Worm (Caenorhabditis elegans) whole organism, L1 larva: ENCODE data around the gene oac-6.
A peak's percentile ranks its signal among the peaks of the same experiment; 100 is the strongest.

Experiments used
- C04F5.9 ChIP-seq: sonication (generic microtip); optimal IDR thresholded peaks from 2 replicates; lab custom pipeline; 2016; ENCODE audit warnings: missing genetic modification characterization, missing compliant biosample characterization
- F16B12.6 ChIP-seq: fragments of 150-350 bp; optimal IDR thresholded peaks from 2 replicates; lab custom pipeline; 2014; ENCODE audit warnings: missing biosample characterization, missing genetic modification characterization
- alr-1 ChIP-seq: fragments of 200-800 bp; sonication (Bioruptor generic); optimal IDR thresholded peaks from 2 replicates; lab custom pipeline; 2018; ENCODE audit warnings: borderline replicate concordance, mild to moderate bottlenecking, missing genetic modification characterization, missing compliant biosample characterization
- aly-2 ChIP-seq: fragments of 150-350 bp; optimal IDR thresholded peaks from 2 replicates; lab custom pipeline; 2014; ENCODE audit warnings: missing biosample characterization, missing genetic modification characterization
- blmp-1 ChIP-seq: fragments of 150-350 bp; optimal IDR thresholded peaks from 2 replicates; lab custom pipeline; 2014; ENCODE audit warnings: missing biosample characterization, missing genetic modification characterization
- ceh-82 ChIP-seq, 3 experiments: fragments of 150-350 bp in 1 of 3; sonication (generic microtip) in 2 of 3; optimal IDR thresholded peaks; 2 replicates each; lab custom pipeline; 2014 to 2017; ENCODE audit warnings: missing biosample characterization in 3 of 3, missing genetic modification characterization in 3 of 3
- ceh-88 ChIP-seq: fragments of 200-800 bp; sonication (Bioruptor generic); IDR thresholded peaks from 2 replicates; pipeline ENCODE4 v1.3.6; 2022; ENCODE audit warnings: missing genetic modification characterization, missing compliant biosample characterization
- ceh-90 ChIP-seq: sonication (generic microtip); optimal IDR thresholded peaks from 2 replicates; lab custom pipeline; 2016; ENCODE audit warnings: missing genetic modification characterization, missing compliant biosample characterization
- ces-1 ChIP-seq: fragments of 150-350 bp; optimal IDR thresholded peaks from 2 replicates; lab custom pipeline; 2014; ENCODE audit warnings: missing biosample characterization, missing genetic modification reagents, missing genetic modification characterization
- efl-3 ChIP-seq: fragments of 200-800 bp; sonication (Bioruptor generic); optimal IDR thresholded peaks from 2 replicates; lab custom pipeline; 2018; ENCODE audit warnings: mild to moderate bottlenecking, missing genetic modification characterization, missing compliant biosample characterization
- egl-13 ChIP-seq: sonication (generic microtip); optimal IDR thresholded peaks from 2 replicates; lab custom pipeline; 2016; ENCODE audit warnings: missing genotype, missing genetic modification reagents, missing genetic modification characterization, missing compliant biosample characterization
- egl-27 ChIP-seq, 2 experiments: fragments of 150-350 bp in 1 of 2; sonication (generic microtip); optimal IDR thresholded peaks; 3 replicates each; lab custom pipeline; 2017 to 2018; ENCODE audit warnings: missing biosample characterization in 2 of 2, missing genetic modification characterization in 2 of 2, missing genetic modification reagents in 2 of 2
- elt-2 ChIP-seq: sonication (generic microtip); optimal IDR thresholded peaks from 2 replicates; lab custom pipeline; 2016; ENCODE audit warnings: missing genetic modification characterization, mild to moderate bottlenecking, inconsistent platforms, missing compliant biosample characterization, missing genetic modification reagents
- elt-3 ChIP-seq, 6 experiments: fragments of 150-350 bp in 1 of 6; sonication (generic microtip); optimal IDR thresholded peaks; 2 replicates each; lab custom pipeline; 2017 to 2018; ENCODE audit warnings: missing biosample characterization in 6 of 6, missing genetic modification characterization in 6 of 6, inconsistent platforms in 1 of 6
- ets-5 ChIP-seq: fragments of 200-800 bp; sonication (Bioruptor generic); IDR thresholded peaks from 2 replicates; pipeline ENCODE4 v1.3.6; 2022; ENCODE audit warnings: missing genetic modification characterization, missing compliant biosample characterization
- fkh-10 ChIP-seq: sonication (generic microtip); optimal IDR thresholded peaks from 2 replicates; lab custom pipeline; 2017; ENCODE audit warnings: missing biosample characterization, missing genetic modification reagents, missing genetic modification characterization
- fkh-4 ChIP-seq: sonication (generic microtip); optimal IDR thresholded peaks from 2 replicates; lab custom pipeline; 2016; ENCODE audit warnings: missing compliant biosample characterization, missing genetic modification characterization, borderline replicate concordance
- hlh-4 ChIP-seq: sonication (generic microtip); optimal IDR thresholded peaks from 2 replicates; lab custom pipeline; 2016; ENCODE audit warnings: mild to moderate bottlenecking, missing genetic modification characterization, missing compliant biosample characterization
- lin-15B ChIP-seq: fragments of 150-350 bp; sonication (generic microtip); optimal IDR thresholded peaks from 3 replicates; lab custom pipeline; 2014; ENCODE audit warnings: missing biosample characterization, missing genetic modification characterization
- lin-35 ChIP-seq, 2 experiments: fragments of 150-350 bp; optimal IDR thresholded peaks; 2 replicates each; lab custom pipeline; 2014; ENCODE audit warnings: missing biosample characterization in 2 of 2, missing genetic modification characterization in 2 of 2, missing genetic modification reagents in 2 of 2
- lin-39 ChIP-seq: fragments of 150-350 bp; optimal IDR thresholded peaks from 2 replicates; lab custom pipeline; 2014; ENCODE audit warnings: missing biosample characterization, missing genetic modification reagents, missing genetic modification characterization
- mab-9 ChIP-seq: fragments of 200-800 bp; sonication (Bioruptor generic); IDR thresholded peaks from 2 replicates; pipeline ENCODE4 v1.3.6; 2022; ENCODE audit warnings: missing genetic modification reagents, missing genetic modification characterization, missing compliant biosample characterization
- mdl-1 ChIP-seq, 2 experiments: fragments of 150-350 bp; optimal IDR thresholded peaks; 2 replicates each; lab custom pipeline; 2014 to 2017; ENCODE audit warnings: missing biosample characterization in 2 of 2, missing genetic modification characterization in 2 of 2, inconsistent platforms in 1 of 2
- mef-2 ChIP-seq: fragments of 150-350 bp; optimal IDR thresholded peaks from 2 replicates; lab custom pipeline; 2014; ENCODE audit warnings: missing biosample characterization, missing genetic modification characterization
- nhr-11 ChIP-seq: fragments of 150-350 bp; optimal IDR thresholded peaks from 2 replicates; lab custom pipeline; 2014; ENCODE audit warnings: missing biosample characterization, missing genetic modification characterization
- nhr-20 ChIP-seq: sonication (generic microtip); optimal IDR thresholded peaks from 2 replicates; lab custom pipeline; 2016; ENCODE audit warnings: mild to moderate bottlenecking, missing genetic modification characterization, missing compliant biosample characterization
- nhr-28 ChIP-seq: fragments of 150-350 bp; optimal IDR thresholded peaks from 2 replicates; lab custom pipeline; 2014; ENCODE audit warnings: missing biosample characterization, missing genetic modification characterization
- nhr-77 ChIP-seq: fragments of 150-350 bp; optimal IDR thresholded peaks from 2 replicates; lab custom pipeline; 2014; ENCODE audit warnings: missing biosample characterization, missing genetic modification characterization
- nhr-84 ChIP-seq: sonication (generic microtip); optimal IDR thresholded peaks from 2 replicates; lab custom pipeline; 2017; ENCODE audit warnings: missing biosample characterization, missing genetic modification characterization
- nhr-90 ChIP-seq: sonication (generic microtip); optimal IDR thresholded peaks from 2 replicates; lab custom pipeline; 2016; ENCODE audit warnings: mild to moderate bottlenecking, missing genetic modification characterization, missing compliant biosample characterization; ENCODE audit not compliant: poor library complexity
- pag-3 ChIP-seq: sonication (generic microtip); optimal IDR thresholded peaks from 2 replicates; lab custom pipeline; 2017; ENCODE audit warnings: missing genetic modification characterization, mild to moderate bottlenecking, missing compliant biosample characterization, antibody characterized with exemption, borderline replicate concordance; ENCODE audit not compliant: insufficient read depth
- pqm-1 ChIP-seq: sonication (generic microtip); optimal IDR thresholded peaks from 3 replicates; lab custom pipeline; 2017; ENCODE audit warnings: missing biosample characterization, missing genetic modification characterization
- skn-1 ChIP-seq: fragments of 150-350 bp; optimal IDR thresholded peaks from 2 replicates; lab custom pipeline; 2014; ENCODE audit warnings: missing biosample characterization, missing genetic modification characterization
- snu-23 ChIP-seq: sonication (generic microtip); optimal IDR thresholded peaks from 2 replicates; lab custom pipeline; 2016; ENCODE audit warnings: missing genetic modification characterization, missing compliant biosample characterization
- sox-4 ChIP-seq: sonication (generic microtip); optimal IDR thresholded peaks from 2 replicates; lab custom pipeline; 2016; ENCODE audit warnings: missing genetic modification characterization, missing compliant biosample characterization
- sptf-1 ChIP-seq: fragments of 150-350 bp; optimal IDR thresholded peaks from 2 replicates; lab custom pipeline; 2014; ENCODE audit warnings: missing biosample characterization, missing genetic modification characterization
- sup-37 ChIP-seq: fragments of 200-800 bp; sonication (Bioruptor generic); optimal IDR thresholded peaks from 2 replicates; lab custom pipeline; 2018; ENCODE audit warnings: mild to moderate bottlenecking, missing genetic modification characterization, missing compliant biosample characterization
- swsn-7 ChIP-seq: sonication (generic microtip); optimal IDR thresholded peaks from 2 replicates; lab custom pipeline; 2016; ENCODE audit warnings: missing genetic modification characterization, missing compliant biosample characterization
- tbx-2 ChIP-seq: sonication (generic microtip); optimal IDR thresholded peaks from 2 replicates; lab custom pipeline; 2016; ENCODE audit warnings: missing genetic modification characterization, missing compliant biosample characterization
- unc-130 ChIP-seq: fragments of 150-350 bp; optimal IDR thresholded peaks from 2 replicates; lab custom pipeline; 2017; ENCODE audit warnings: missing biosample characterization, missing genetic modification characterization, inconsistent platforms
- unc-30 ChIP-seq: sonication (generic microtip); optimal IDR thresholded peaks from 2 replicates; lab custom pipeline; 2017; ENCODE audit warnings: missing biosample characterization, missing genetic modification characterization
- unc-62 ChIP-seq: fragments of 150-350 bp; optimal IDR thresholded peaks from 2 replicates; lab custom pipeline; 2014; ENCODE audit warnings: missing biosample characterization, missing genetic modification reagents, missing genetic modification characterization
- unc-86 ChIP-seq: sonication (generic microtip); optimal IDR thresholded peaks from 2 replicates; lab custom pipeline; 2016; ENCODE audit warnings: missing genetic modification characterization, missing compliant biosample characterization
- unc-98 ChIP-seq: fragments of 200-800 bp; sonication (Bioruptor generic); IDR thresholded peaks from 2 replicates; pipeline ENCODE4 v1.3.6; 2022; ENCODE audit warnings: missing genetic modification characterization, missing compliant biosample characterization
- vab-15 ChIP-seq: sonication (generic microtip); optimal IDR thresholded peaks from 2 replicates; lab custom pipeline; 2017; ENCODE audit warnings: missing genotype, mild to moderate bottlenecking, missing genetic modification characterization, missing compliant biosample characterization
- ztf-11 ChIP-seq, 2 experiments: sonication (generic microtip); optimal IDR thresholded peaks; 2 replicates each; lab custom pipeline; 2016 to 2017; ENCODE audit warnings: missing genetic modification characterization in 2 of 2, missing biosample characterization in 1 of 2, missing compliant biosample characterization in 1 of 2
- ztf-4 ChIP-seq: fragments of 150-350 bp; optimal IDR thresholded peaks from 2 replicates; lab custom pipeline; 2014; ENCODE audit warnings: missing biosample characterization, missing genetic modification characterization

oac-6 gene

DNA sequence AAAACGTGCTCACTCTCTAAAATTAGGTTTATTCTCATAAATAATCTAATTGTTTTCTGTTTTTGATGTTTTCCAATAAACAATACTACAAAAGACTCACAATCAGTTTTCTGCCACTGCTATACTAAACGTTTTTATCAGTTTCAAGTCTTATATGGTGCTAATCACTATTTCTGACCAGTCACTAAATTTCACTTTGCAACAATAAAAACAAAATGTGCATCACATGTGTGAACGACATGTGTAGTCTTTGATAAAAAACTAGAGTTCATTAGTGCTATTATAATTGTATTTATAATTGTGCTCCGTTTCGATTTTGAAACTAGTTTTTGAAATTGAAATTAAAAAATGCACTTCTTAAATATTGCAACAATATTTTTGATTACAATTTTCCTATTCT, 24.6 kb upstream of the oac-6 start, which contains the start of gene cyp-37B1:
cyp-37B1 (plus strand) TSS at position 199 of the 400 bp plus-strand sequence.
- TF ChIP-seq F16B12.6 (no peak), nhr-84 (tag; lab: Kevin White, UChicago) (no peak), snu-23 (no peak), alr-1 (no peak), swsn-7 (no peak), ces-1 (GFP tag; lab: Kevin White, UChicago) (no peak), ztf-4 (tag; lab: Kevin White, UChicago) (no peak), unc-98 (GFP tag; lab: Robert Waterston, UW) (no peak), ceh-90 (tag; lab: Kevin White, UChicago) (no peak), tbx-2 (no peak), nhr-90 (tag; lab: Kevin White, UChicago) (peak; percentile 38), lin-15B (no peak), nhr-11 (tag; lab: Kevin White, UChicago) (no peak), ceh-82 (tag; optimal IDR thresholded peaks at IDR 0.05; lab: Kevin White, UChicago) (no peak), ets-5 (no peak), aly-2 (no peak), C04F5.9 (no peak), nhr-20 (tag; lab: Kevin White, UChicago) (peak; percentile 59), fkh-4 (no peak), lin-35 (GFP tag; optimal IDR thresholded peaks at IDR 0.05; lab: Kevin White, UChicago) (peak in 1 of 2 experiments; percentile 34), mdl-1 (tag; optimal IDR thresholded peaks at IDR 0.05; lab: Kevin White, UChicago) (no peak), mab-9 (GFP tag; lab: Robert Waterston, UW) (no peak), pqm-1 (tag; lab: Kevin White, UChicago) (no peak), elt-2 (tag; lab: Kevin White, UChicago) (peak; percentile 95)

DNA sequence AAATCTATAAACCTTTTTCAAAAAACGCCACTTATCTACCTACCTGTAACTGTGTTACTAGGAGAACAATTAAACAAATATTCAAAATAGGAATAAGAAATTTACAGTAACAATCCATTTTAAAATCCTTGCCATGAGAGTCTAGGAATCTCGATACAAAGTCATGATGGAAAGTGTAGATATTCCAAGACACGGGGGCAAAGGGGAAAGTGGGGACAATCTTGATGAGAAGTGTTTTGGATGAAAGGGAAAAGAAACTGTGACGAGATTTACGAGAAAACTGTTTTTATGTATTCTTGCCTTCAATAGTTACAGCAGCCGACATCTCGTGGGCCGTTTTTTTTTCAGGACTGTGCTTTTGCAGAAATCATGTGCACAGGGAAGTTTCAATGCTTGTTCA, 20.4 kb upstream of the oac-6 start, which contains the start of gene F28G4.2:
F28G4.2 (minus strand) TSS at position 175 of the 400 bp plus-strand sequence.
- TF ChIP-seq mdl-1 (tag; optimal IDR thresholded peaks at IDR 0.05; lab: Kevin White, UChicago) (no peak), unc-86 (tag; lab: Kevin White, UChicago) (no peak), blmp-1 (tag; lab: Kevin White, UChicago) (peak; percentile 78), C04F5.9 (no peak), efl-3 (GFP tag; lab: Kevin White, UChicago) (no peak), unc-130 (tag; lab: Kevin White, UChicago) (no peak), mef-2 (tag; lab: Kevin White, UChicago) (no peak)

DNA sequence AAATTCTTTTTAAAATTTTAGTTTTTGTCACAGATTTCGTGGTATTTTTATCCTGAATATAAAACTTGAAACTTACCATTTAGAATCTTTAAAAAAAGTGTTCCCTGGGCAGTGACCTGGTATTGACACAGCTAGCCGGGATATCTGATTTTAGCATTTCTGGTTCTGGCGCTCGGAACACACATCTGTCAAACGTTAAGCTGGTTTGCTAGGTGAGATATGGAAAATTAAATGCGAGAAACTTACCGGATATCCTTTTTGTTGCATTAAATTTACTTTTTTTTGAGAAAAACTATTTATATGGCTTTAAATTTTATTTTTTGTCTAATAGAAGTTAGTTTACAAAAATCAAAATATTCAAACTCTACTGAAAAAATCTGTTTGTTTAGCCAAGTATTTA, 16.7 kb upstream of the oac-6 start, which contains the start of gene F28G4.4:
F28G4.4 (minus strand) TSS at position 101 of the 400 bp plus-strand sequence.
- TF ChIP-seq sup-37 (GFP tag; lab: Kevin White, UChicago) = no peak
- TF ChIP-seq ztf-4 (tag; lab: Kevin White, UChicago) = no peak
- TF ChIP-seq pag-3 (tag; lab: Kevin White, UChicago) = no peak
- TF ChIP-seq elt-2 (tag; lab: Kevin White, UChicago) = no peak
- no peak for TF ChIP-seq unc-86 (tag; lab: Kevin White, UChicago)
- no peak for TF ChIP-seq hlh-4 (tag; lab: Kevin White, UChicago)
- TF ChIP-seq lin-39 (tag; lab: Kevin White, UChicago) = no peak
- no peak for TF ChIP-seq mdl-1 (tag; optimal IDR thresholded peaks at IDR 0.05; lab: Kevin White, UChicago)
- TF ChIP-seq skn-1 (tag; lab: Kevin White, UChicago) = no peak
- TF ChIP-seq elt-3 (tag; optimal IDR thresholded peaks at IDR 0.05; lab: Kevin White, UChicago) = no peak

DNA sequence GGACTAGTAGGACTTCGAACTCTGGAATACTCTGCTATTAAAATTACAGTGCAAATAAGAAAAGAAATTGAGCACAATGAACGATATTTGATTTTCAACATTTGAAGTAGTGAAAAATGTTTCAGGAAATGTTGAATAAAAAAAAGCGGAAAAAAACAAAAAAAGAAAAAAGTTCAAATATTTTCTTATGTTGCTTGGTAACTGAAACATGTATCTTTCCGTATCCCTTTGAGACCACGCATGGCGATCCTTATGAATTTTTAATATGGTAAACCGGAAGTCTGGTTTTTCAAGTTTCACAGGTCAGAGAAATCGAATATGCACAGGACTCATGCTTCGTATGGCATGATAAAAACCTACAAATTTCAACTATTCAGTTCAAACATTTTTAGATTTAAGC, 14.9 kb upstream of the oac-6 start, which contains the start of gene F28G4.3:
F28G4.3 (minus strand) TSS at position 101 of the 400 bp plus-strand sequence.
- no peak for TF ChIP-seq egl-13 (tag; lab: Kevin White, UChicago)
- TF ChIP-seq lin-35 (GFP tag; optimal IDR thresholded peaks at IDR 0.05; lab: Kevin White, UChicago) = no peak
- no peak for TF ChIP-seq hlh-4 (tag; lab: Kevin White, UChicago)
- TF ChIP-seq egl-27 (tag; optimal IDR thresholded peaks at IDR 0.05; lab: Kevin White, UChicago) = no peak
- no peak for TF ChIP-seq alr-1
- no peak for TF ChIP-seq unc-62 (GFP tag; lab: Kevin White, UChicago)
- no peak for TF ChIP-seq unc-30 (tag; lab: Kevin White, UChicago)
- no peak for TF ChIP-seq elt-2 (tag; lab: Kevin White, UChicago)
- TF ChIP-seq sptf-1 (tag; lab: Kevin White, UChicago) = no peak
- no peak for TF ChIP-seq blmp-1 (tag; lab: Kevin White, UChicago)
- no peak for TF ChIP-seq nhr-28 (tag; lab: Kevin White, UChicago)
- TF ChIP-seq nhr-77 = no peak
- TF ChIP-seq skn-1 (tag; lab: Kevin White, UChicago) = no peak
- TF ChIP-seq ztf-4 (tag; lab: Kevin White, UChicago) = no peak
- TF ChIP-seq sox-4 (tag; lab: Kevin White, UChicago) = no peak
- TF ChIP-seq C04F5.9 = no peak
- TF ChIP-seq fkh-10 = no peak
- TF ChIP-seq ztf-11 (tag; optimal IDR thresholded peaks at IDR 0.05; lab: Kevin White, UChicago) = no peak
- TF ChIP-seq ceh-88 = no peak
- TF ChIP-seq vab-15 (tag; lab: Kevin White, UChicago) = no peak
